Fruit fly (Drosophila melanogaster) whole organism, prepupa: Measurements from ENCODE around the gene Syx13.

Experiments
- CG10631 ChIP-seq: fragments of 200-800 bp; sonication (Bioruptor generic); optimal IDR thresholded peaks from 2 replicates; lab custom pipeline; 2016; ENCODE audit warnings: missing biosample characterization, missing genetic modification characterization
- CG31627 ChIP-seq: fragments of 200-800 bp; sonication (Bioruptor generic); optimal IDR thresholded peaks from 3 replicates; lab custom pipeline; 2016; ENCODE audit warnings: missing biosample characterization, missing genetic modification characterization
- Eip78C ChIP-seq: fragments of 200-800 bp; sonication (Bioruptor generic); peaks from one replicate; lab custom pipeline; 2016; ENCODE audit warnings: missing biosample characterization, missing genetic modification characterization
- OdsH ChIP-seq: fragments of 200-800 bp; sonication (Bioruptor generic); optimal IDR thresholded peaks from 3 replicates; lab custom pipeline; 2016; ENCODE audit warnings: missing biosample characterization, missing genetic modification characterization
- Sox102F ChIP-seq: fragments of 200-800 bp; sonication (Bioruptor generic); optimal IDR thresholded peaks from 2 replicates; lab custom pipeline; 2016; ENCODE audit warnings: missing biosample characterization, mild to moderate bottlenecking, missing genetic modification characterization
- dac ChIP-seq: fragments of 200-800 bp; sonication (Bioruptor generic); optimal IDR thresholded peaks from 2 replicates; lab custom pipeline; 2017; ENCODE audit warnings: missing biosample characterization, mild to moderate bottlenecking, missing genetic modification characterization
- fd85E ChIP-seq: fragments of 200-800 bp; sonication (Bioruptor generic); optimal IDR thresholded peaks from 3 replicates; lab custom pipeline; 2016; ENCODE audit warnings: missing biosample characterization, missing genetic modification characterization

- TF ChIP-seq OdsH (no peak), Eip78C (GFP tag; lab: Kevin White, UChicago) (peak; percentile 66), fd85E (GFP tag; lab: Kevin White, UChicago) (no peak), CG10631 (GFP tag; lab: Kevin White, UChicago) (no peak), dac (GFP tag; lab: Kevin White, UChicago) (no peak), Sox102F (GFP tag; lab: Kevin White, UChicago) (no peak), CG31627 (GFP tag; lab: Kevin White, UChicago) (no peak)
Observed at dm6 chr3L:13044335-13044814, at the start of gene Syx13.
